Fruit fly (Drosophila melanogaster): ENCODE measurements around the gene CG9727.

dm6 chr3R:6408467-6408866 is 48.0 kb downstream of the CG9727 start:
- TF ChIP-seq CG8478 (optimal IDR thresholded peaks at IDR 0.05) (no peak), CTCF (optimal IDR thresholded peaks at IDR 0.05) (no peak)
